Fruit fly (Drosophila melanogaster): Measurements from ENCODE around the gene Membrin.

The Membrin gene

DNA sequence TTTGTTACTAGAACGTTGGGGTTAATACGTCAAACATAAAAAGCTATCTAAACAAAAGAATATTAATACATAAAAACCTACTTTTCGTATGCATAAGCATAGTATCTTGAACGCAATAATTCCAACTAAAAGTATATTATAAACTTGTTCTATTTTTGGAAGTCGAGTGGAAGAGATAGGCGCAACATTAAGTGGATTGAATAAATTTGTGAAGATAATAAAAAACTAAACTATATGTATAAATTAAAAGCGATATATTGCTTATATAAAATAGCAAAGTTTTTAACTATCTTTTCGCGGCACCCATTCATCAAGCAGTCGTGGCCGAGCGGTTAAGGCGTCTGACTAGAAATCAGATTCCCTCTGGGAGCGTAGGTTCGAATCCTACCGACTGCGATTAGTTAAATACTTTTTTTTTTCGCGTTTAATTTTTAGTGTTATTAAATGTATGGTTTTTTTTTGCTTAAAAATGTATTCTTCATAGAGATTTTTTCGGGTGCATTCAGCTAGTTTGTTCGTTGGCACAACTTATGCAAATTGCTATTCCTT is 24.4 kb upstream of the Membrin start (continued):
- TF ChIP-seq CG10274 (GFP tag; optimal IDR thresholded peaks at IDR 0.05) (no peak), hbn (GFP tag; IDR thresholded peaks at IDR 0.05; ENCODE audit: partially characterized antibody) (peak; percentile 46; the same call in 1 of the 2 replicates), unc-4 (GFP tag; IDR thresholded peaks at IDR 0.05; ENCODE audit: partially characterized antibody) (no peak), bab2 (GFP tag; optimal IDR thresholded peaks at IDR 0.05) (no peak), eve (GFP tag; optimal IDR thresholded peaks at IDR 0.05) (no peak), run (tag; optimal IDR thresholded peaks at IDR 0.05) (no peak), Bgb (GFP tag; IDR thresholded peaks at IDR 0.05; ENCODE audit: partially characterized antibody) (peak; percentile 72), CG1024 (GFP tag; IDR thresholded peaks at IDR 0.05) (no peak), amos (GFP tag; IDR thresholded peaks at IDR 0.05; ENCODE audit: partially characterized antibody) (peak; percentile 66; the same call in 1 of the 2 replicates), CG6813 (GFP tag; optimal IDR thresholded peaks at IDR 0.05) (no peak), Nf-YA (GFP tag; IDR thresholded peaks at IDR 0.05) (no peak), Mrtf (GFP tag; IDR thresholded peaks at IDR 0.05) (no peak), Hr39 (optimal IDR thresholded peaks at IDR 0.05) (no peak), CG11398 (GFP tag; optimal IDR thresholded peaks at IDR 0.05) (no peak), mam (GFP tag; optimal IDR thresholded peaks at IDR 0.05) (no peak), vvl (GFP tag; IDR thresholded peaks at IDR 0.05) (peak; percentile 35; the same call in 1 of the 2 replicates), CG14441 (GFP tag; IDR thresholded peaks at IDR 0.05) (no peak), CG16813 (GFP tag; IDR thresholded peaks at IDR 0.05; ENCODE audit: partially characterized antibody) (peak; percentile 63; the same call in 2 of the 3 replicates), Drgx (GFP tag; IDR thresholded peaks at IDR 0.05) (no peak), CG2889 (GFP tag; IDR thresholded peaks at IDR 0.05) (no peak), Nf-YC (tag; optimal IDR thresholded peaks at IDR 0.05) (no peak), stwl (tag; optimal IDR thresholded peaks at IDR 0.05) (no peak), psq (GFP tag; optimal IDR thresholded peaks at IDR 0.05) (no peak), CG3163 (GFP tag; optimal IDR thresholded peaks at IDR 0.05) (no peak), CHES-1-like (GFP tag; optimal IDR thresholded peaks at IDR 0.05) (no peak), CG5245 (GFP tag; optimal IDR thresholded peaks at IDR 0.05) (no peak), prd (optimal IDR thresholded peaks at IDR 0.05) (no peak), prd (GFP tag; IDR thresholded peaks at IDR 0.05) (no peak), CG1832 (GFP tag; optimal IDR thresholded peaks at IDR 0.05) (no peak), sima (GFP tag; optimal IDR thresholded peaks at IDR 0.05) (no peak), gro (GFP tag; optimal IDR thresholded peaks at IDR 0.05) (no peak), lbe (GFP tag; optimal IDR thresholded peaks at IDR 0.05) (no peak), ato (GFP tag; IDR thresholded peaks at IDR 0.05; ENCODE audit: partially characterized antibody) (peak; percentile 63), ranshi (GFP tag; IDR thresholded peaks at IDR 0.05) (no peak), CG2116 (GFP tag; optimal IDR thresholded peaks at IDR 0.05) (no peak), CG1792 (GFP tag; optimal IDR thresholded peaks at IDR 0.05) (no peak), az2 (GFP tag; optimal IDR thresholded peaks at IDR 0.05) (no peak), CG14667 (GFP tag; IDR thresholded peaks at IDR 0.05) (no peak), Six4 (GFP tag; optimal IDR thresholded peaks at IDR 0.05) (no peak), tll (GFP tag; optimal IDR thresholded peaks at IDR 0.05) (no peak), NK7.1 (GFP tag; optimal IDR thresholded peaks at IDR 0.05) (no peak), dpn (GFP tag; optimal IDR thresholded peaks at IDR 0.05) (no peak), Trl (optimal IDR thresholded peaks at IDR 0.05) (no peak), Trl (GFP tag; optimal IDR thresholded peaks at IDR 0.05) (no peak), cato (GFP tag; optimal IDR thresholded peaks at IDR 0.05; ENCODE audit: borderline replicate concordance) (no peak), repo (GFP tag; optimal IDR thresholded peaks at IDR 0.05) (no peak), CG4730 (GFP tag; IDR thresholded peaks at IDR 0.05) (no peak), CG11504 (tag; optimal IDR thresholded peaks at IDR 0.05) (no peak), Awh (GFP tag; IDR thresholded peaks at IDR 0.05) (no peak), H2.0 (GFP tag; IDR thresholded peaks at IDR 0.05) (no peak), CG4854 (GFP tag; optimal IDR thresholded peaks at IDR 0.05) (no peak), sqz (GFP tag; optimal IDR thresholded peaks at IDR 0.05) (no peak)

Data from whole organism, embryonic.